Worm (Caenorhabditis elegans) whole organism, early embryonic: Measurements from ENCODE around the gene sru-29.

Experiments
- B0310.2 ChIP-seq: sonication (generic microtip); optimal IDR thresholded peaks from 2 replicates; lab custom pipeline; 2016; ENCODE audit warnings: mild to moderate bottlenecking, missing genetic modification characterization, missing compliant biosample characterization
- F13C5.2 ChIP-seq: sonication (generic microtip); optimal IDR thresholded peaks from 2 replicates; lab custom pipeline; 2017; ENCODE audit warnings: mild to moderate bottlenecking, missing genetic modification characterization, inconsistent platforms, missing compliant biosample characterization
- aly-1 ChIP-seq: sonication (generic microtip); optimal IDR thresholded peaks from 2 replicates; lab custom pipeline; 2016; ENCODE audit warnings: missing genetic modification characterization, missing compliant biosample characterization
- ama-1 ChIP-seq: fragments of 150-350 bp; optimal IDR thresholded peaks from 2 replicates; lab custom pipeline; 2014
- ceh-13 ChIP-seq: fragments of 200-800 bp; sonication (Bioruptor generic); optimal IDR thresholded peaks from 2 replicates; lab custom pipeline; 2018; ENCODE audit warnings: mild to moderate bottlenecking, missing genetic modification characterization, missing compliant biosample characterization
- ceh-36 ChIP-seq: sonication (generic microtip); optimal IDR thresholded peaks from 2 replicates; lab custom pipeline; 2016; ENCODE audit warnings: missing genetic modification characterization, inconsistent platforms, missing compliant biosample characterization
- ets-7 ChIP-seq: sonication (generic microtip); optimal IDR thresholded peaks from 2 replicates; lab custom pipeline; 2016; ENCODE audit warnings: missing genotype, missing genetic modification characterization, missing compliant biosample characterization
- flt-1 ChIP-seq: fragments of 200-800 bp; sonication (Bioruptor generic); IDR thresholded peaks from 2 replicates; pipeline ENCODE4 v1.3.6; 2022; ENCODE audit warnings: missing genetic modification characterization, missing compliant biosample characterization
- hmbx-1 ChIP-seq: sonication (generic microtip); optimal IDR thresholded peaks from 2 replicates; lab custom pipeline; 2016; ENCODE audit warnings: mild to moderate bottlenecking, missing genetic modification characterization, missing compliant biosample characterization
- hmg-4 ChIP-seq: fragments of 200-800 bp; sonication (Bioruptor generic); optimal IDR thresholded peaks from 2 replicates; lab custom pipeline; 2018; ENCODE audit warnings: mild to moderate bottlenecking, missing genetic modification characterization, missing compliant biosample characterization
- hnd-1 ChIP-seq: sonication (generic microtip); optimal IDR thresholded peaks from 2 replicates; lab custom pipeline; 2016; ENCODE audit warnings: missing genetic modification characterization, missing compliant biosample characterization
- pes-1 ChIP-seq: fragments of 200-800 bp; sonication (Bioruptor generic); IDR thresholded peaks from 2 replicates; pipeline ENCODE4 v1.3.6; 2022; ENCODE audit warnings: missing genetic modification reagents, missing genetic modification characterization, missing compliant biosample characterization
- scrt-1 ChIP-seq: fragments of 200-800 bp; sonication (Bioruptor generic); IDR thresholded peaks from 2 replicates; pipeline ENCODE4 v1.3.6; 2022; ENCODE audit warnings: missing genetic modification characterization, missing compliant biosample characterization
- sea-1 ChIP-seq: fragments of 200-800 bp; sonication (Bioruptor generic); conservative IDR thresholded peaks from 2 replicates; pipeline ENCODE4 v1.3.6; 2022; ENCODE audit warnings: missing genetic modification characterization, missing compliant biosample characterization
- tbx-11 ChIP-seq: fragments of 200-800 bp; sonication (Bioruptor generic); IDR thresholded peaks from 2 replicates; pipeline ENCODE4 v1.3.6; 2022; ENCODE audit warnings: missing genetic modification characterization, missing compliant biosample characterization
- tbx-37 ChIP-seq: fragments of 200-800 bp; sonication (Bioruptor generic); conservative IDR thresholded peaks from 2 replicates; pipeline ENCODE4 v1.3.6; 2022; ENCODE audit warnings: missing genetic modification reagents, missing genetic modification characterization, missing compliant biosample characterization
- tra-4 ChIP-seq: sonication (generic microtip); optimal IDR thresholded peaks from 2 replicates; lab custom pipeline; 2017; ENCODE audit warnings: missing genetic modification characterization, missing compliant biosample characterization

sru-29 gene

DNA sequence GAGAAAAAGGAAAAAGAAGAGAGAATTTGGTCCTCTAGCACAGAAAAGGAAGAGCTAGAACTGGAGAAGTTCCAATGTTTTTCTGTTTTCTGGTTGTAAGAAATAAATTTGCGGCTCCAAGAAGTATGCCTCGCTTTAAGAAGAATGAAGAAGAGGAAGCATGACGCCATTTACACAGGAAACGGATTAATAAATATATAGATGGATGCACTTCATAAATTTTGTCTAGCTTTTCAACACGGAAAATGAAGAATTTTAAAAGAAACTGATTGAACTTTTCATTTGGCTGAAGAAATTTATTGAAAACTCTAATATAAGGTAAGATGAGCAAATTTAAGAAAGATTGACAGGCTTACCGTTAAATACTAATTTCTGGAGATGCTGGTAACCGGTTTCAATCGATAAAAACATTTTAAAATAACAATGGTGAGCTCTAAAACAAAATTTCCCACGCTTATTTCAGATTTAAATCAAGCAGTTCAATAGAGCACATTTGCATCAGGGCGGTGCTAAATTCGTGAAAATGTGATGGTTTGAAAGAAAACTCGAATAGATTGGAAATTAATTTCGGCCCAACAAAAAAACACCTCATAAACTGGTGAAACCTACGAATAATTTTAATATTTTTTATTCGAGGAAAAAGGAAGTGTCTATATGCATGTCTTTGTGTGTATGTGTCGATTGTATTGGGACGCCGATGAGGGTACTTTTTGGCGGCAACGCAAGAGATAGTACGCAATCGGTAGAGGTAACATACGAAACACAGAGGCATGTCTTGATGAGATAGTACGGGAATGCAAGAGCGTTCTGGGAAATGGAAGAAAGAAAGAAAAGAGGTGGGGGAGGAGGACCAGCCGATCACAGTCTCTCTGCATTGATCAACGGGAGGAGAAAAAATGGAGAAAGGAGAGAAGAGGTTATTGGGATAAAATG lies 44.9 kb downstream of the sru-29 start:
- TF ChIP-seq tbx-11 (GFP tag; lab: Robert Waterston, UW) (no peak), tra-4 (tag; lab: Kevin White, UChicago) (no peak), aly-1 (tag; lab: Kevin White, UChicago) (peak; percentile 24), flt-1 (GFP tag; lab: Robert Waterston, UW) (no peak), hmbx-1 (tag; lab: Kevin White, UChicago) (no peak), ets-7 (no peak), B0310.2 (tag; lab: Kevin White, UChicago) (peak; percentile 35), pes-1 (GFP tag; lab: Robert Waterston, UW) (no peak), F13C5.2 (tag; lab: Kevin White, UChicago) (no peak), hnd-1 (tag; lab: Kevin White, UChicago) (no peak), tbx-37 (GFP tag; lab: Robert Waterston, UW) (no peak), hmg-4 (no peak), sea-1 (GFP tag; lab: Robert Waterston, UW) (no peak), ceh-36 (tag; lab: Kevin White, UChicago) (no peak), ceh-13 (GFP tag; lab: Kevin White, UChicago) (no peak), ama-1 (lab: Kevin White, UChicago) (no peak), scrt-1 (GFP tag; lab: Robert Waterston, UW) (no peak)

DNA sequence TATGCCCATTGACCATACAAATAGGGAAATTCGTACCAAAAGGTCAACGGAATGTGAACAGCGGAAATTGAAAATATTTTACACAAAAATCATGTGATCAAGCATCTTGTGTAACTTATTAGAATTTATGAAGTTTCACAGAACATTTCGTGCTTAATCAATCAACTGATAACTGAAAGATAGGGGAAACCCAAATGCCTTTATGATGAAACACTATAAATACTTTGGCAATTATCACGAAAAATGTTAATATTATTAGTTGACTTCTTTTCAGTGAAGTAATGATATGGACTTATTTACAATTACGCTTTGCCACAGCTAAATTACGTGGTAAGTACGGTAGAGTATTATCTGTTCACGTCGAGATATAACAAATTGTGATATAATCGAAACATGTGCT lies 45.7 kb downstream of the sru-29 start:
- no peak for TF ChIP-seq sea-1 (GFP tag; lab: Robert Waterston, UW)
- TF ChIP-seq tbx-11 (GFP tag; lab: Robert Waterston, UW): no peak
- no peak for TF ChIP-seq scrt-1 (GFP tag; lab: Robert Waterston, UW)
- no peak for TF ChIP-seq ceh-13 (GFP tag; lab: Kevin White, UChicago)
- TF ChIP-seq aly-1 (tag; lab: Kevin White, UChicago): no peak
- TF ChIP-seq ets-7: no peak

DNA sequence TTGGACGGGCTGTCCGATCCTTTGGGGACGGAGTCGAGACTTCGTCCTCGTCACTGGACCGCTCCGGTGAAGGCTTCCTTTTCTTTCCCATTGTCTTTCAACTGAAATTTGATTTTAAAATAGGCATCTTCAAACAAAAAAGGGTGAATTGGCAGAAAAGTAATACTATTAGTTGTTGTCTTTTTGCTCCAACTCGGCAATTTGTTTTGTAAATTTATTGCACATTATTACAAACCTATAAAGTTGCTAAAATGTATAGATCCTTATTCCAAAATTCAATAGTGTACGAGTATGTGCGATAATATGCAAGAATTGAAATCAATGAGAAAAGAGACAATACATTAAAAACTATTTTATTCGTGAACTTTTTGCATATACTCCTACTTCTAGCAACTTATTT lies 48.6 kb downstream of the sru-29 start, which contains the start of gene lsy-12:
Gene lsy-12, minus strand, starts transcription at position 101 of the 400 bp plus-strand sequence.
- TF ChIP-seq hmbx-1 (tag; lab: Kevin White, UChicago): no peak
- TF ChIP-seq ets-7: no peak
- no peak for TF ChIP-seq aly-1 (tag; lab: Kevin White, UChicago)
- no peak for TF ChIP-seq ceh-13 (GFP tag; lab: Kevin White, UChicago)
- TF ChIP-seq hnd-1 (tag; lab: Kevin White, UChicago): no peak
- no peak for TF ChIP-seq pes-1 (GFP tag; lab: Robert Waterston, UW)
- TF ChIP-seq tra-4 (tag; lab: Kevin White, UChicago): no peak
- no peak for TF ChIP-seq tbx-11 (GFP tag; lab: Robert Waterston, UW)
- TF ChIP-seq ama-1 (lab: Kevin White, UChicago): no peak
- no peak for TF ChIP-seq ceh-36 (tag; lab: Kevin White, UChicago)
- TF ChIP-seq F13C5.2 (tag; lab: Kevin White, UChicago): no peak
- no peak for TF ChIP-seq B0310.2 (tag; lab: Kevin White, UChicago)

DNA sequence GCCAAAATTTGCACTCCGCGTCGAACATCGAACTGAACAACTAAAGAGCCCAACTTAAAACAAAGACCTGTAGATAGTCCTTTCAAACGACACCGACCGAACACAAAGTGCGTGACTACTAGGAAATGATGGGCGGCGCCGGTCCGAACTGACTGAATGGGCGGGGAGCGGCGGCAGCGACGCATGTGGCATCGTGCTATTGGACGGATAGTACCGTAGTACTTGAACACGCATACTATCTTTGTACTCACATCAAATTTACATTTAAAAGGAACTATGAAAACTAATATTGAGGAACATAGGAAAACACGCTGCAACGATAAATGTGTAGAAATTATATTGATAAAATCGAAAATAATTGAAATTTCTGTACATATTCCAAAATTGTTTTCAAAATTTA lies 49.1 kb downstream of the sru-29 start:
- TF ChIP-seq ceh-13 (GFP tag; lab: Kevin White, UChicago): no peak
- no peak for TF ChIP-seq tra-4 (tag; lab: Kevin White, UChicago)
- no peak for TF ChIP-seq sea-1 (GFP tag; lab: Robert Waterston, UW)
- TF ChIP-seq scrt-1 (GFP tag; lab: Robert Waterston, UW): no peak
- TF ChIP-seq hnd-1 (tag; lab: Kevin White, UChicago): no peak
- TF ChIP-seq hmg-4: no peak
- TF ChIP-seq ama-1 (lab: Kevin White, UChicago): no peak
- TF ChIP-seq pes-1 (GFP tag; lab: Robert Waterston, UW): no peak
- no peak for TF ChIP-seq tbx-37 (GFP tag; lab: Robert Waterston, UW)
- TF ChIP-seq tbx-11 (GFP tag; lab: Robert Waterston, UW): no peak
